Fruit fly (Drosophila melanogaster) whole organism, adult: ENCODE data around the gene CG32568.

Source experiments
- CG11617 ChIP-seq: fragments of 200-800 bp; sonication (Bioruptor generic); optimal IDR thresholded peaks from 2 replicates; lab custom pipeline; 2017; ENCODE audit warnings: mild to moderate bottlenecking, missing biosample characterization, missing genetic modification reagents, missing genetic modification characterization
- CG12768 ChIP-seq: fragments of 200-800 bp; sonication (Bioruptor generic); optimal IDR thresholded peaks from 2 replicates; lab custom pipeline; 2017; ENCODE audit warnings: missing biosample characterization, missing genetic modification characterization, mild to moderate bottlenecking, moderate library complexity, missing genetic modification reagents
- CG14711 ChIP-seq: fragments of 200-800 bp; sonication (Bioruptor generic); optimal IDR thresholded peaks from 2 replicates; lab custom pipeline; 2018; ENCODE audit warnings: missing biosample characterization, mild to moderate bottlenecking, missing genetic modification characterization, moderate library complexity
- CG1620 ChIP-seq: fragments of 200-800 bp; sonication (Bioruptor generic); optimal IDR thresholded peaks from 2 replicates; lab custom pipeline; 2016; ENCODE audit warnings: missing biosample characterization, missing genetic modification characterization
- CG33017 ChIP-seq: fragments of 200-800 bp; sonication (Bioruptor generic); optimal IDR thresholded peaks from 2 replicates; lab custom pipeline; 2018; ENCODE audit warnings: missing biosample characterization, mild to moderate bottlenecking, missing genetic modification characterization, moderate library complexity
- CG5204 ChIP-seq: fragments of 200-800 bp; sonication (Bioruptor generic); optimal IDR thresholded peaks from 2 replicates; lab custom pipeline; 2016; ENCODE audit warnings: missing biosample characterization, missing genetic modification characterization
- CG7045 ChIP-seq: fragments of 200-800 bp; sonication (Bioruptor generic); optimal IDR thresholded peaks from 2 replicates; lab custom pipeline; 2017; ENCODE audit warnings: missing biosample characterization, mild to moderate bottlenecking, missing genetic modification characterization
- CG7101 ChIP-seq: fragments of 200-800 bp; sonication (Bioruptor generic); optimal IDR thresholded peaks from 2 replicates; lab custom pipeline; 2018; ENCODE audit warnings: missing biosample characterization, mild to moderate bottlenecking, missing genetic modification characterization, moderate library complexity
- Clk ChIP-seq: fragments of 200-800 bp; sonication (Bioruptor generic); optimal IDR thresholded peaks from 2 replicates; lab custom pipeline; 2017; ENCODE audit warnings: missing biosample characterization, missing genetic modification characterization
- Crg-1 ChIP-seq: fragments of 200-800 bp; sonication (Bioruptor generic); optimal IDR thresholded peaks from 2 replicates; lab custom pipeline; 2016; ENCODE audit warnings: missing biosample characterization, missing genetic modification characterization
- Hr96 ChIP-seq: fragments of 200-800 bp; sonication (Bioruptor generic); optimal IDR thresholded peaks from 2 replicates; lab custom pipeline; 2016; ENCODE audit warnings: missing biosample characterization, missing genetic modification characterization
- Mnt ChIP-seq: fragments of 200-800 bp; sonication (Bioruptor generic); optimal IDR thresholded peaks from 2 replicates; lab custom pipeline; 2016; ENCODE audit warnings: missing biosample characterization, mild to moderate bottlenecking, missing genetic modification characterization
- bab1 ChIP-seq: fragments of 200-800 bp; sonication (Bioruptor generic); optimal IDR thresholded peaks from 3 replicates; lab custom pipeline; 2019; ENCODE audit warnings: missing biosample characterization, mild to moderate bottlenecking, missing genetic modification characterization, moderate library complexity
- cic ChIP-seq: fragments of 200-800 bp; sonication (Bioruptor generic); optimal IDR thresholded peaks from 2 replicates; lab custom pipeline; 2017; ENCODE audit warnings: missing biosample characterization, mild to moderate bottlenecking, missing genetic modification characterization, moderate library complexity
- cnc ChIP-seq, 2 experiments: fragments of >200 bp; optimal IDR thresholded peaks; 2 replicates each; lab custom pipeline; 2017
- kay ChIP-seq: fragments of 200-800 bp; sonication (Bioruptor generic); peaks from one replicate; lab custom pipeline; 2016; ENCODE audit warnings: missing biosample characterization, missing genetic modification characterization, borderline replicate concordance
- ovo ChIP-seq: fragments of 200-800 bp; sonication (Bioruptor generic); optimal IDR thresholded peaks from 2 replicates; lab custom pipeline; 2016; ENCODE audit warnings: missing biosample characterization, missing genetic modification characterization
- pad ChIP-seq: fragments of 200-800 bp; sonication (Bioruptor generic); optimal IDR thresholded peaks from 3 replicates; lab custom pipeline; 2017; ENCODE audit warnings: missing biosample characterization, missing genetic modification characterization, mild to moderate bottlenecking, moderate library complexity, missing genetic modification reagents
- tj ChIP-seq: fragments of 200-800 bp; sonication (Bioruptor generic); optimal IDR thresholded peaks from 3 replicates; lab custom pipeline; 2017; ENCODE audit warnings: missing biosample characterization, mild to moderate bottlenecking, missing genetic modification characterization, moderate library complexity
- toe ChIP-seq: fragments of 200-800 bp; sonication (Bioruptor generic); optimal IDR thresholded peaks from 2 replicates; lab custom pipeline; 2016; ENCODE audit warnings: missing biosample characterization, missing genetic modification characterization

Gene CG32568

dm6 chrX:16740606-16741005 is at the start of gene CG32568:
Gene CG32568 (plus strand): TSS chrX:16740906.
- no peak for TF ChIP-seq cnc (optimal IDR thresholded peaks at IDR 0.05; lab: Kevin White, UChicago)
- TF ChIP-seq CG7101 (tag; lab: Kevin White, UChicago), result no peak
- TF ChIP-seq Hr96 (GFP tag; lab: Kevin White, UChicago), result no peak
- TF ChIP-seq pad (GFP tag; lab: Kevin White, UChicago), result no peak
- TF ChIP-seq CG12768, result no peak
- TF ChIP-seq CG11617 (GFP tag; lab: Kevin White, UChicago), result no peak

dm6 chrX:16691440-16691839 is 49.3 kb upstream of the CG32568 start:
- TF ChIP-seq bab1 (GFP tag; lab: Kevin White, UChicago), result peak; percentile 66
- peak; percentile 64 for TF ChIP-seq CG7045 (GFP tag; lab: Kevin White, UChicago)
- peak; percentile 73 for TF ChIP-seq CG7101 (tag; lab: Kevin White, UChicago)
- peak; percentile 42 for TF ChIP-seq CG12768
- no peak for TF ChIP-seq ovo (GFP tag; lab: Kevin White, UChicago)
- TF ChIP-seq tj (GFP tag; lab: Kevin White, UChicago), result peak; percentile 6
- TF ChIP-seq pad (GFP tag; lab: Kevin White, UChicago), result peak; percentile 22
- TF ChIP-seq Clk (GFP tag; lab: Kevin White, UChicago), result peak; percentile 19
- TF ChIP-seq CG33017 (tag; lab: Kevin White, UChicago), result peak; percentile 61
- TF ChIP-seq kay (GFP tag; lab: Kevin White, UChicago), result no peak
- no peak for TF ChIP-seq toe (GFP tag; lab: Kevin White, UChicago)
- TF ChIP-seq CG5204, result peak; percentile 54
- no peak for TF ChIP-seq Mnt
- TF ChIP-seq CG14711, result peak; percentile 71

dm6 chrX:16692325-16692724 is 48.4 kb upstream of the CG32568 start:
- TF ChIP-seq Mnt, result no peak
- no peak for TF ChIP-seq kay (GFP tag; lab: Kevin White, UChicago)
- peak; percentile 0 for TF ChIP-seq CG7101 (tag; lab: Kevin White, UChicago)
- TF ChIP-seq pad (GFP tag; lab: Kevin White, UChicago), result no peak
- no peak for TF ChIP-seq CG33017 (tag; lab: Kevin White, UChicago)
- no peak for TF ChIP-seq ovo (GFP tag; lab: Kevin White, UChicago)
- no peak for TF ChIP-seq cnc (optimal IDR thresholded peaks at IDR 0.05; lab: Kevin White, UChicago)
- no peak for TF ChIP-seq Hr96 (GFP tag; lab: Kevin White, UChicago)
- no peak for TF ChIP-seq tj (GFP tag; lab: Kevin White, UChicago)
- no peak for TF ChIP-seq CG7045 (GFP tag; lab: Kevin White, UChicago)
- no peak for TF ChIP-seq Clk (GFP tag; lab: Kevin White, UChicago)
- TF ChIP-seq toe (GFP tag; lab: Kevin White, UChicago), result no peak
- TF ChIP-seq CG11617 (GFP tag; lab: Kevin White, UChicago), result peak; percentile 42
- TF ChIP-seq CG12768, result no peak
- TF ChIP-seq CG14711, result no peak
- TF ChIP-seq cic, result no peak
- no peak for TF ChIP-seq CG1620 (GFP tag; lab: Kevin White, UChicago)

dm6 chrX:16693805-16694387 is 46.8 kb upstream of the CG32568 start:
- TF ChIP-seq CG7045 (GFP tag; lab: Kevin White, UChicago), result no peak
- no peak for TF ChIP-seq CG33017 (tag; lab: Kevin White, UChicago)
- no peak for TF ChIP-seq Crg-1 (GFP tag; lab: Kevin White, UChicago)
- peak; percentile 34 for TF ChIP-seq pad (GFP tag; lab: Kevin White, UChicago)
- TF ChIP-seq CG5204, result no peak

dm6 chrX:16694477-16694876 is 46.2 kb upstream of the CG32568 start:
- TF ChIP-seq CG14711 (peak; percentile 48), pad (GFP tag; lab: Kevin White, UChicago) (peak; percentile 86), CG12768 (no peak), CG33017 (tag; lab: Kevin White, UChicago) (no peak), Crg-1 (GFP tag; lab: Kevin White, UChicago) (no peak), ovo (GFP tag; lab: Kevin White, UChicago) (peak; percentile 90), cic (peak; percentile 36), CG11617 (GFP tag; lab: Kevin White, UChicago) (peak; percentile 23), CG7101 (tag; lab: Kevin White, UChicago) (peak; percentile 8)

dm6 chrX:16694959-16695358 is 45.7 kb upstream of the CG32568 start, which contains the start of gene Septin4:
Gene Septin4 (minus strand): TSS chrX:16695173.
- TF ChIP-seq kay (GFP tag; lab: Kevin White, UChicago) (peak; percentile 63), CG33017 (tag; lab: Kevin White, UChicago) (no peak), ovo (GFP tag; lab: Kevin White, UChicago) (no peak)

dm6 chrX:16695658-16696181 is 45.0 kb upstream of the CG32568 start, which contains the start of gene CG4678:
Gene CG4678 (plus strand): TSS chrX:16696131.
- TF ChIP-seq CG7045 (GFP tag; lab: Kevin White, UChicago) (no peak), CG1620 (GFP tag; lab: Kevin White, UChicago) (peak; percentile 31), CG14711 (no peak), tj (GFP tag; lab: Kevin White, UChicago) (no peak), kay (GFP tag; lab: Kevin White, UChicago) (no peak), CG7101 (tag; lab: Kevin White, UChicago) (no peak), ovo (GFP tag; lab: Kevin White, UChicago) (no peak), bab1 (GFP tag; lab: Kevin White, UChicago) (peak; percentile 9), CG33017 (tag; lab: Kevin White, UChicago) (no peak), pad (GFP tag; lab: Kevin White, UChicago) (no peak), CG11617 (GFP tag; lab: Kevin White, UChicago) (no peak), CG5204 (no peak)
